Fruit fly (Drosophila melanogaster) whole organism, prepupa: ENCODE results near the gene Chrac-16.

Experiments used
- CG10669 ChIP-seq: fragments of 200-800 bp; sonication (Bioruptor generic); optimal IDR thresholded peaks from 3 replicates; lab custom pipeline; 2018; ENCODE audit warnings: missing biosample characterization, mild to moderate bottlenecking, missing genetic modification characterization, moderate library complexity
- CG11902 ChIP-seq: fragments of 200-800 bp; sonication (Bioruptor generic); optimal IDR thresholded peaks from 3 replicates; lab custom pipeline; 2016; ENCODE audit warnings: missing biosample characterization, missing genetic modification characterization
- CG3032 ChIP-seq: fragments of 200-800 bp; optimal IDR thresholded peaks from 2 replicates; lab custom pipeline; 2019; ENCODE audit warnings: missing biosample characterization, mild to moderate bottlenecking, missing genetic modification characterization, moderate library complexity
- CG3919 ChIP-seq: fragments of 200-800 bp; sonication (Bioruptor generic); optimal IDR thresholded peaks from 3 replicates; lab custom pipeline; 2016; ENCODE audit warnings: missing biosample characterization, missing genetic modification characterization
- CG8119 ChIP-seq: fragments of 200-800 bp; sonication (Bioruptor generic); IDR thresholded peaks from 3 replicates; pipeline ENCODE4 v1.3.6; 2022; ENCODE audit warnings: missing biosample characterization, missing genetic modification characterization
- OdsH ChIP-seq: fragments of 200-800 bp; sonication (Bioruptor generic); optimal IDR thresholded peaks from 3 replicates; lab custom pipeline; 2016; ENCODE audit warnings: missing biosample characterization, missing genetic modification characterization
- dac ChIP-seq: fragments of 200-800 bp; sonication (Bioruptor generic); optimal IDR thresholded peaks from 2 replicates; lab custom pipeline; 2017; ENCODE audit warnings: missing biosample characterization, mild to moderate bottlenecking, missing genetic modification characterization
- dsx ChIP-seq: fragments of 200-800 bp; optimal IDR thresholded peaks from 3 replicates; lab custom pipeline; 2019; ENCODE audit warnings: missing biosample characterization, mild to moderate bottlenecking, missing genetic modification characterization, moderate library complexity; ENCODE audit not compliant: poor library complexity, severe bottlenecking
- fkh ChIP-seq: fragments of 200-800 bp; sonication (Bioruptor generic); optimal IDR thresholded peaks from 3 replicates; lab custom pipeline; 2017; ENCODE audit warnings: missing biosample characterization, mild to moderate bottlenecking, missing genetic modification characterization, moderate library complexity
- pdm3 ChIP-seq: fragments of 200-800 bp; sonication (Bioruptor generic); optimal IDR thresholded peaks from 3 replicates; lab custom pipeline; 2016; ENCODE audit warnings: missing biosample characterization, missing genetic modification characterization

DNA sequence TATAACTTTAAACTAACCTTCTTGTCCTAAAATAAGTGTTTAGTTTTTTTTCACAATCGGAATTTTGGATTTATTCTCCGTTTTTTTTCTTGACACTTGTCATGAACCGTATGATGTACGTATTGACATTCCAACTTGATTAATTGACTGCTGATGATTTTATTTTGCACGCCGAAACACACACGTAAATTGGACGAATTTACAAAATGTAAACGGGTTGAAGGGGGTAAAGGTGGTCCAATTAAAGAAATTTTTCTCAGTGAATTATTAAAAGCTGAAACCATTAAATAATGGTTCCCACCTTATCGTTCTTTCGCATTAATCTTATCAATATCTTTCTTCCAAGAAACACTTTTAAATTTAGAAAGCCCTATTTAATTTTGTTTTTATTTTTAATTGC, 38.8 kb upstream of the Chrac-16 start, which contains the start of gene Uch-L5R:
- TF ChIP-seq pdm3 (GFP tag; lab: Kevin White, UChicago): no peak
- TF ChIP-seq CG11902 (GFP tag; lab: Kevin White, UChicago): no peak
- no peak for TF ChIP-seq OdsH
- TF ChIP-seq fkh: no peak
- no peak for TF ChIP-seq CG10669
- no peak for TF ChIP-seq CG8119 (GFP tag; lab: Robert Waterston, UW)
- TF ChIP-seq CG3919 (GFP tag; lab: Kevin White, UChicago): no peak
- TF ChIP-seq CG3032 (tag; lab: Kevin White, UChicago): no peak
- no peak for TF ChIP-seq dac (GFP tag; lab: Kevin White, UChicago)
- TF ChIP-seq dsx (GFP tag; lab: Kevin White, UChicago): no peak
